Worm (Caenorhabditis elegans): Measurements from ENCODE around the gene gst-26.

DNA sequence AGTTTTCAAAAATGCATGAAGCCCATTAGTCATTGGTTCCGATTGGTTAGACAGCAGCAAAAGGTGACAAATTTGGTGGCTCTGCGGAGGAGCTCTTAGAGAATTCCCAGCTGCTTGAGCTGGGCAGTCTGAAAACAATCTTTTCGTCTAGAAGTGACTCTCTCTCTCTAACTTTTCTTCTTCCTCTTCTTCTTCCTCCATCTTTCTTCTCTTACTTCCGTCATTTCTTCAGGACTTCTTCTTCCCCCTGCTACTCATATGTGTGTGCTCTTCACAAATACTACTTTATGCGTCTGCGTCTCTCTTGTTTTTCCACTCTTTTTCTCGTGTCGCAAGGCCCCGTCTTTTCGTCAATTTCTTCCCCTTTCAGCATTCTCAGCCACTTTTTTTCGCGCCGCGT is 25.6 kb upstream of the gst-26 start:
- TF ChIP-seq ceh-16 (tag; optimal IDR thresholded peaks at IDR 0.05), result no peak
- TF ChIP-seq fos-1 (tag; optimal IDR thresholded peaks at IDR 0.05), result no peak
- TF ChIP-seq unc-55 (GFP tag; optimal IDR thresholded peaks at IDR 0.05), result peak; percentile 70
- no peak for TF ChIP-seq ama-1 (optimal IDR thresholded peaks at IDR 0.05)
- TF ChIP-seq ztf-1 (GFP tag; conservative IDR thresholded peaks at IDR 0.05), result no peak
- no peak for TF ChIP-seq egl-27 (tag; optimal IDR thresholded peaks at IDR 0.05)
- TF ChIP-seq lsy-2 (tag; optimal IDR thresholded peaks at IDR 0.05), result peak in 1 of 2 experiments; percentile 25
- TF ChIP-seq aly-2 (tag; optimal IDR thresholded peaks at IDR 0.05), result no peak
- no peak for TF ChIP-seq nhr-11 (tag; optimal IDR thresholded peaks at IDR 0.05)
- no peak for TF ChIP-seq nhr-12 (tag; optimal IDR thresholded peaks at IDR 0.05)
- TF ChIP-seq skn-1 (tag; optimal IDR thresholded peaks at IDR 0.05), result no peak
- no peak for TF ChIP-seq F13H6.1 (tag; optimal IDR thresholded peaks at IDR 0.05)
- TF ChIP-seq nhr-129 (tag; optimal IDR thresholded peaks at IDR 0.05), result peak; percentile 45
